Worm (Caenorhabditis elegans) whole organism, mixed stage, embryonic: ENCODE results near the gene F57A8.1.

Experiments
- nhr-76 ChIP-seq: sonication (generic microtip); optimal IDR thresholded peaks from 2 replicates; lab custom pipeline; 2017; ENCODE audit warnings: missing biosample characterization, missing genetic modification characterization
- ztf-11 ChIP-seq: fragments of 150-350 bp; optimal IDR thresholded peaks from 2 replicates; lab custom pipeline; 2014; ENCODE audit warnings: missing biosample characterization, missing genetic modification characterization

- TF ChIP-seq ztf-11 (tag; lab: Kevin White, UChicago) (no peak), nhr-76 (tag; lab: Kevin White, UChicago) (no peak)
These were observed 35.6 kb downstream of the F57A8.1 start for ce11 chrV:10072721-10073120.
